Fruit fly (Drosophila melanogaster) whole organism, prepupa: ENCODE measurements around the gene Hel25E.

ENCODE experiments used
- Blimp-1 ChIP-seq: fragments of 200-800 bp; sonication (Bioruptor generic); optimal IDR thresholded peaks from 3 replicates; lab custom pipeline; 2017; ENCODE audit warnings: missing biosample characterization, missing genetic modification characterization, mild to moderate bottlenecking, moderate library complexity, missing genetic modification reagents
- CG10669 ChIP-seq: fragments of 200-800 bp; sonication (Bioruptor generic); optimal IDR thresholded peaks from 3 replicates; lab custom pipeline; 2018; ENCODE audit warnings: missing biosample characterization, mild to moderate bottlenecking, missing genetic modification characterization, moderate library complexity
- CG11294 ChIP-seq: fragments of 200-800 bp; sonication (Bioruptor generic); IDR thresholded peaks from 2 replicates; pipeline ENCODE4 v1.3.6; 2022; ENCODE audit warnings: missing biosample characterization, missing genetic modification characterization
- CG11902 ChIP-seq: fragments of 200-800 bp; sonication (Bioruptor generic); optimal IDR thresholded peaks from 3 replicates; lab custom pipeline; 2016; ENCODE audit warnings: missing biosample characterization, missing genetic modification characterization
- CG1621 ChIP-seq: fragments of 200-800 bp; sonication (Bioruptor generic); optimal IDR thresholded peaks from 3 replicates; lab custom pipeline; 2018; ENCODE audit warnings: missing biosample characterization, mild to moderate bottlenecking, missing genetic modification characterization
- CG16779 ChIP-seq: fragments of 200-800 bp; sonication (Bioruptor generic); optimal IDR thresholded peaks from 3 replicates; lab custom pipeline; 2017; ENCODE audit warnings: missing biosample characterization, mild to moderate bottlenecking, missing genetic modification characterization
- CG31627 ChIP-seq: fragments of 200-800 bp; sonication (Bioruptor generic); optimal IDR thresholded peaks from 3 replicates; lab custom pipeline; 2016; ENCODE audit warnings: missing biosample characterization, missing genetic modification characterization
- CG32006 ChIP-seq: fragments of 200-800 bp; sonication (Bioruptor generic); optimal IDR thresholded peaks from 3 replicates; lab custom pipeline; 2017; ENCODE audit warnings: missing biosample characterization, mild to moderate bottlenecking, missing genetic modification characterization
- CG34406 ChIP-seq: fragments of 200-800 bp; sonication (Bioruptor generic); optimal IDR thresholded peaks from 3 replicates; lab custom pipeline; 2016; ENCODE audit warnings: missing biosample characterization, missing genetic modification characterization
- CG3919 ChIP-seq: fragments of 200-800 bp; sonication (Bioruptor generic); optimal IDR thresholded peaks from 3 replicates; lab custom pipeline; 2016; ENCODE audit warnings: missing biosample characterization, missing genetic modification characterization
- CG4318 ChIP-seq: fragments of 200-800 bp; sonication (Bioruptor generic); optimal IDR thresholded peaks from 3 replicates; lab custom pipeline; 2017; ENCODE audit warnings: missing biosample characterization, mild to moderate bottlenecking, missing genetic modification characterization
- CG6163 ChIP-seq: fragments of 200-800 bp; sonication (Bioruptor generic); IDR thresholded peaks from 3 replicates; pipeline ENCODE4 v1.3.6; 2022; ENCODE audit warnings: missing biosample characterization, missing genetic modification characterization
- CG6792 ChIP-seq: fragments of 200-800 bp; sonication (Bioruptor generic); optimal IDR thresholded peaks from 3 replicates; lab custom pipeline; 2016; ENCODE audit warnings: missing biosample characterization, missing genetic modification characterization
- CG6854 ChIP-seq: fragments of 200-800 bp; sonication (Bioruptor generic); optimal IDR thresholded peaks from 2 replicates; lab custom pipeline; 2017; ENCODE audit warnings: missing biosample characterization, mild to moderate bottlenecking, missing genetic modification characterization
- CG7368 ChIP-seq: fragments of 200-800 bp; sonication (Bioruptor generic); optimal IDR thresholded peaks from 3 replicates; lab custom pipeline; 2016; ENCODE audit warnings: missing biosample characterization, missing genetic modification characterization
- CG8119 ChIP-seq: fragments of 200-800 bp; sonication (Bioruptor generic); IDR thresholded peaks from 3 replicates; pipeline ENCODE4 v1.3.6; 2022; ENCODE audit warnings: missing biosample characterization, missing genetic modification characterization
- CG8319 ChIP-seq: fragments of 200-800 bp; sonication (Bioruptor generic); optimal IDR thresholded peaks from 3 replicates; lab custom pipeline; 2016; ENCODE audit warnings: missing biosample characterization, missing genetic modification characterization
- CG8632 ChIP-seq: fragments of 200-800 bp; sonication (Bioruptor generic); optimal IDR thresholded peaks from 3 replicates; lab custom pipeline; 2016; ENCODE audit warnings: missing biosample characterization, missing genetic modification characterization
- CG9139 ChIP-seq: fragments of 200-800 bp; sonication (Bioruptor generic); optimal IDR thresholded peaks from 3 replicates; lab custom pipeline; 2017; ENCODE audit warnings: missing biosample characterization, mild to moderate bottlenecking, missing genetic modification characterization
- Eip75B ChIP-seq: fragments of 200-800 bp; sonication (Bioruptor generic); optimal IDR thresholded peaks from 3 replicates; lab custom pipeline; 2016; ENCODE audit warnings: missing biosample characterization, missing genetic modification characterization
- Eip93F ChIP-seq: fragments of 200-800 bp; sonication (Bioruptor generic); optimal IDR thresholded peaks from 2 replicates; lab custom pipeline; 2016; ENCODE audit warnings: missing biosample characterization, mild to moderate bottlenecking, missing genetic modification characterization
- Ets96B ChIP-seq: fragments of 200-800 bp; optimal IDR thresholded peaks from 2 replicates; lab custom pipeline; 2019; ENCODE audit warnings: missing biosample characterization, mild to moderate bottlenecking, missing genetic modification characterization, moderate library complexity
- Hr39 ChIP-seq: fragments of 200-800 bp; sonication (Bioruptor generic); optimal IDR thresholded peaks from 2 replicates; lab custom pipeline; 2016; ENCODE audit warnings: missing biosample characterization, missing genetic modification characterization
- Hr4 ChIP-seq: fragments of 200-800 bp; sonication (Bioruptor generic); optimal IDR thresholded peaks from 3 replicates; lab custom pipeline; 2016; ENCODE audit warnings: missing biosample characterization, missing genetic modification characterization
- Lpt ChIP-seq: fragments of 200-800 bp; sonication (Bioruptor generic); optimal IDR thresholded peaks from 3 replicates; lab custom pipeline; 2016; ENCODE audit warnings: missing biosample characterization, missing genetic modification characterization
- Met ChIP-seq: fragments of 200-800 bp; sonication (Bioruptor generic); optimal IDR thresholded peaks from 3 replicates; lab custom pipeline; 2016; ENCODE audit warnings: missing biosample characterization, missing genetic modification characterization
- OdsH ChIP-seq: fragments of 200-800 bp; sonication (Bioruptor generic); optimal IDR thresholded peaks from 3 replicates; lab custom pipeline; 2016; ENCODE audit warnings: missing biosample characterization, missing genetic modification characterization
- Smox ChIP-seq: fragments of 200-800 bp; sonication (Bioruptor generic); optimal IDR thresholded peaks from 3 replicates; lab custom pipeline; 2016; ENCODE audit warnings: missing biosample characterization, missing genetic modification characterization
- Sox14 ChIP-seq: fragments of 200-800 bp; sonication (Bioruptor generic); optimal IDR thresholded peaks from 3 replicates; lab custom pipeline; 2016; ENCODE audit warnings: missing biosample characterization, missing genetic modification characterization
- Sox15 ChIP-seq: fragments of 200-800 bp; sonication (Bioruptor generic); optimal IDR thresholded peaks from 3 replicates; lab custom pipeline; 2016; ENCODE audit warnings: missing biosample characterization, missing genetic modification characterization
- achi ChIP-seq: fragments of 200-800 bp; sonication (Bioruptor generic); optimal IDR thresholded peaks from 3 replicates; lab custom pipeline; 2016; ENCODE audit warnings: missing biosample characterization, missing genetic modification characterization
- acj6 ChIP-seq: fragments of 200-800 bp; sonication (Bioruptor generic); optimal IDR thresholded peaks from 3 replicates; lab custom pipeline; 2016; ENCODE audit warnings: missing biosample characterization, missing genetic modification characterization
- cyc ChIP-seq: fragments of 200-800 bp; sonication (Bioruptor generic); optimal IDR thresholded peaks from 3 replicates; lab custom pipeline; 2016; ENCODE audit warnings: missing biosample characterization, missing genetic modification characterization
- dac ChIP-seq: fragments of 200-800 bp; sonication (Bioruptor generic); optimal IDR thresholded peaks from 2 replicates; lab custom pipeline; 2017; ENCODE audit warnings: missing biosample characterization, mild to moderate bottlenecking, missing genetic modification characterization
- dsx ChIP-seq: fragments of 200-800 bp; optimal IDR thresholded peaks from 3 replicates; lab custom pipeline; 2019; ENCODE audit warnings: missing biosample characterization, mild to moderate bottlenecking, missing genetic modification characterization, moderate library complexity; ENCODE audit not compliant: poor library complexity, severe bottlenecking
- eg ChIP-seq: fragments of 200-800 bp; sonication (Bioruptor generic); IDR thresholded peaks from 3 replicates; pipeline ENCODE4 v1.3.6; 2022; ENCODE audit warnings: missing biosample characterization, missing genetic modification characterization
- fd59A ChIP-seq: fragments of 200-800 bp; sonication (Bioruptor generic); optimal IDR thresholded peaks from 2 replicates; lab custom pipeline; 2017; ENCODE audit warnings: missing biosample characterization, mild to moderate bottlenecking, missing genetic modification characterization, missing genetic modification reagents
- fd85E ChIP-seq: fragments of 200-800 bp; sonication (Bioruptor generic); optimal IDR thresholded peaks from 3 replicates; lab custom pipeline; 2016; ENCODE audit warnings: missing biosample characterization, missing genetic modification characterization
- fkh ChIP-seq: fragments of 200-800 bp; sonication (Bioruptor generic); optimal IDR thresholded peaks from 3 replicates; lab custom pipeline; 2017; ENCODE audit warnings: missing biosample characterization, mild to moderate bottlenecking, missing genetic modification characterization, moderate library complexity
- net ChIP-seq: fragments of 200-800 bp; sonication (Bioruptor generic); optimal IDR thresholded peaks from 3 replicates; lab custom pipeline; 2016; ENCODE audit warnings: missing biosample characterization, missing genetic modification characterization
- pdm3 ChIP-seq: fragments of 200-800 bp; sonication (Bioruptor generic); optimal IDR thresholded peaks from 3 replicates; lab custom pipeline; 2016; ENCODE audit warnings: missing biosample characterization, missing genetic modification characterization
- salr ChIP-seq, 2 experiments: fragments of 200-800 bp; sonication (Bioruptor generic); optimal IDR thresholded peaks; 3 replicates each; lab custom pipeline; 2016 to 2018; ENCODE audit warnings: missing biosample characterization in 2 of 2, missing genetic modification characterization in 2 of 2, mild to moderate bottlenecking in 1 of 2
- ss ChIP-seq, 2 experiments: fragments of 200-800 bp; sonication (Bioruptor generic); optimal IDR thresholded peaks; 2 replicates in 1 of 2; 3 replicates in 1 of 2; lab custom pipeline; 2017 to 2018; ENCODE audit warnings: mild to moderate bottlenecking in 2 of 2, missing biosample characterization in 2 of 2, missing genetic modification characterization in 2 of 2, moderate library complexity in 1 of 2
- svp ChIP-seq: fragments of 200-800 bp; sonication (Bioruptor generic); peaks from one replicate; lab custom pipeline; 2016; ENCODE audit warnings: missing biosample characterization, missing genetic modification characterization
- topi ChIP-seq: fragments of 200-800 bp; sonication (Bioruptor generic); optimal IDR thresholded peaks from 3 replicates; lab custom pipeline; 2016; ENCODE audit warnings: missing biosample characterization, missing genetic modification characterization
- vri ChIP-seq: fragments of 200-800 bp; sonication (Bioruptor generic); optimal IDR thresholded peaks from 3 replicates; lab custom pipeline; 2016; ENCODE audit warnings: missing biosample characterization, mild to moderate bottlenecking, missing genetic modification characterization

Gene Hel25E

DNA sequence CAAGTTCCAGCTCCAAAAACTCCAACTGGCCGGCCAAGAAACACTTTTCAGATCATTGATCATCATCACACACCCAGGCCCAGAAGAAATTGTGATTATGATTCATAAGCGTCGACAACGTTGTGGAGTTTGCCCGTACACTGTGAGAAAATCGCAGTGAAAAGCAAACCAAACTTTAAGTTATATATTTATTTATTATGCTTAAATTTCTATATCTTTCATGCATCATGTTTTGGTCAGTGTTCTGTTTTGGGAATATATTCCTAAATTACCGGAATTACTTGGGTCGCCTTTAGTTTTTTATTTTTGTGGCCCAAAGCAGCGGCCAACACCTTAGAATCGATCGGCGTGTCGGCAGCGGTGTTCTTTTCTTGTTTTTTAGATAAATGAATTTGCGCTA lies 37.0 kb downstream of the Hel25E start (continued):
- TF ChIP-seq CG6792 (no peak), CG10669 (no peak), vri (GFP tag; lab: Kevin White, UChicago) (peak; percentile 34), CG6163 (GFP tag; lab: Robert Waterston, UW) (no peak), fd85E (GFP tag; lab: Kevin White, UChicago) (no peak), pdm3 (GFP tag; lab: Kevin White, UChicago) (peak; percentile 24), Met (GFP tag; lab: Kevin White, UChicago) (peak; percentile 41), salr (GFP tag; optimal IDR thresholded peaks at IDR 0.05; lab: Kevin White, UChicago) (no peak), CG34406 (no peak), Sox14 (no peak), eg (GFP tag; lab: Robert Waterston, UW) (no peak), topi (peak; percentile 17), CG32006 (GFP tag; lab: Kevin White, UChicago) (no peak), CG9139 (no peak), fd59A (no peak), CG16779 (tag; lab: Kevin White, UChicago) (no peak), net (no peak), acj6 (GFP tag; lab: Kevin White, UChicago) (no peak), CG7368 (GFP tag; lab: Kevin White, UChicago) (no peak)

dm6 chr2L:5502868-5503267 lies 39.2 kb downstream of the Hel25E start:
- no peak for TF ChIP-seq Hr4 (GFP tag; lab: Kevin White, UChicago)
- no peak for TF ChIP-seq CG16779 (tag; lab: Kevin White, UChicago)
- no peak for TF ChIP-seq CG10669
- TF ChIP-seq, all 60 proteins: peak for 0

DNA sequence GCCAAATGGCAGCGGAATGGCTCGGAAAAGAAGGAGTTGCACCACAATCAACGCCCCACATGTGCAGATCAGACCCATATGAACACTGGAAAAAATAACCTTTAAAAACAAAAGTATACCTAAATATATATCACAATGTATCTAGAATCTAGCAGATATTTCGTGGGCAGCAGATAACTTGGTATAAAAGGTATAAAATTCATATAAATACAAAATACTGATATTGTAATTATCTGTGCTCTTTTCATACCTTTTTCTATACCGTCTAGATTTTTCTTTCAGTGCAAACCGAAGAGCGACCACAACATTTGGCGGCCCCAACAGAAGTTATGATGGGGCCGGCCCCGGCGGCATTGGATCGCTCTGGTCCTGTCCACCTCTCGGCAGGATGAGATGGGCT lies 40.8 kb downstream of the Hel25E start:
- TF ChIP-seq Blimp-1 (GFP tag; lab: Kevin White, UChicago), result peak; percentile 48
- no peak for TF ChIP-seq CG11294 (GFP tag; lab: Robert Waterston, UW)
- peak; percentile 68 for TF ChIP-seq CG3919
- peak; percentile 61 for TF ChIP-seq cyc
- peak; percentile 75 for TF ChIP-seq Ets96B (tag; lab: Kevin White, UChicago)
- no peak for TF ChIP-seq dac (GFP tag; lab: Kevin White, UChicago)
- peak; percentile 67 for TF ChIP-seq topi
- TF ChIP-seq CG32006 (GFP tag; lab: Kevin White, UChicago), result peak; percentile 53
- peak in 1 of 2 experiments; percentile 33 for TF ChIP-seq salr (GFP tag; optimal IDR thresholded peaks at IDR 0.05; lab: Kevin White, UChicago)
- TF ChIP-seq achi (GFP tag; lab: Kevin White, UChicago), result peak; percentile 57
- peak; percentile 65 for TF ChIP-seq CG34406
- TF ChIP-seq CG8319 (GFP tag; lab: Kevin White, UChicago), result peak; percentile 1
- TF ChIP-seq CG8632, result peak; percentile 56
- no peak for TF ChIP-seq Lpt (GFP tag; lab: Kevin White, UChicago)
- peak; percentile 47 for TF ChIP-seq CG6854 (GFP tag; lab: Kevin White, UChicago)
- TF ChIP-seq CG31627 (GFP tag; lab: Kevin White, UChicago), result peak; percentile 54
- no peak for TF ChIP-seq CG6163 (GFP tag; lab: Robert Waterston, UW)
- peak; percentile 41 for TF ChIP-seq Hr39
- TF ChIP-seq dsx (GFP tag; lab: Kevin White, UChicago), result peak; percentile 63
- TF ChIP-seq CG4318 (GFP tag; lab: Kevin White, UChicago), result no peak
- TF ChIP-seq fd59A, result peak; percentile 55
- peak; percentile 75 for TF ChIP-seq Eip75B
- TF ChIP-seq Eip93F (GFP tag; lab: Kevin White, UChicago), result peak; percentile 35
- TF ChIP-seq CG1621 (tag; lab: Kevin White, UChicago), result peak; percentile 39
- TF ChIP-seq fkh (GFP tag; lab: Kevin White, UChicago), result no peak
- peak; percentile 14 for TF ChIP-seq Sox15 (GFP tag; lab: Kevin White, UChicago)
- peak; percentile 82 for TF ChIP-seq Met (GFP tag; lab: Kevin White, UChicago)
- TF ChIP-seq net, result peak; percentile 44
- TF ChIP-seq Smox (GFP tag; lab: Kevin White, UChicago), result peak; percentile 75
- TF ChIP-seq CG9139, result peak; percentile 43
- peak; percentile 44 to 50 for TF ChIP-seq ss (GFP tag; optimal IDR thresholded peaks at IDR 0.05; lab: Kevin White, UChicago)
- TF ChIP-seq CG8119 (GFP tag; lab: Robert Waterston, UW), result 0 out of 3 replicates have a peak, but pooled peaks have one; percentile 28
- TF ChIP-seq pdm3 (GFP tag; lab: Kevin White, UChicago), result peak; percentile 54
- TF ChIP-seq CG10669, result peak; percentile 46
- peak; percentile 42 for TF ChIP-seq OdsH
- peak; percentile 52 for TF ChIP-seq Sox14
- peak; percentile 87 for TF ChIP-seq svp (GFP tag; lab: Kevin White, UChicago)
- TF ChIP-seq CG11902, result no peak
- TF ChIP-seq Hr4 (GFP tag; lab: Kevin White, UChicago), result peak; percentile 24
- TF ChIP-seq CG16779 (tag; lab: Kevin White, UChicago), result peak; percentile 12
- TF ChIP-seq acj6 (GFP tag; lab: Kevin White, UChicago), result peak; percentile 58
